Fruit fly (Drosophila melanogaster) whole organism, embryonic: ENCODE results near the gene CG18744.

Experiments
- Ada2b ChIP-seq: fragments of 200-800 bp; sonication (Bioruptor generic); IDR thresholded peaks from 2 replicates; pipeline ENCODE4 v1.3.6; 2022; ENCODE audit warnings: missing biosample characterization, missing genetic modification characterization
- B-H1 ChIP-seq: fragments of 200-800 bp; sonication (Bioruptor generic); IDR thresholded peaks from 3 replicates; pipeline ENCODE4 v1.3.6; 2022; ENCODE audit warnings: missing biosample characterization, missing genetic modification characterization
- B-H2 ChIP-seq: fragments of 200-800 bp; sonication (Bioruptor generic); optimal IDR thresholded peaks from 2 replicates; lab custom pipeline; 2018; ENCODE audit warnings: missing biosample characterization, mild to moderate bottlenecking, missing genetic modification characterization
- Blimp-1 ChIP-seq: fragments of 200-800 bp; sonication (Bioruptor generic); optimal IDR thresholded peaks from 3 replicates; lab custom pipeline; 2018; ENCODE audit warnings: missing biosample characterization, missing genetic modification characterization, mild to moderate bottlenecking, moderate library complexity, missing genetic modification reagents
- CG11456 ChIP-seq: fragments of 200-800 bp; sonication (Bioruptor generic); IDR thresholded peaks from 3 replicates; pipeline ENCODE4 v1.3.6; 2022; ENCODE audit warnings: missing biosample characterization, missing genetic modification characterization
- CG12659 ChIP-seq: fragments of 200-800 bp; sonication (Bioruptor generic); optimal IDR thresholded peaks from 3 replicates; lab custom pipeline; 2017; ENCODE audit warnings: mild to moderate bottlenecking, missing biosample characterization, missing genetic modification reagents, missing genetic modification characterization
- CG15269 ChIP-seq: fragments of 200-800 bp; sonication (Bioruptor generic); optimal IDR thresholded peaks from 2 replicates; lab custom pipeline; 2018; ENCODE audit warnings: missing biosample characterization, mild to moderate bottlenecking, missing genetic modification characterization, moderate library complexity
- CG16779 ChIP-seq: fragments of 200-800 bp; sonication (Bioruptor generic); IDR thresholded peaks from 2 replicates; pipeline ENCODE4 v1.3.6; 2022; ENCODE audit warnings: missing biosample characterization, missing genetic modification characterization
- CG16815 ChIP-seq: fragments of 200-800 bp; sonication (Bioruptor generic); optimal IDR thresholded peaks from 3 replicates; lab custom pipeline; 2017; ENCODE audit warnings: missing biosample characterization, mild to moderate bottlenecking, missing genetic modification characterization
- CG17802 ChIP-seq: fragments of 200-800 bp; sonication (Bioruptor generic); optimal IDR thresholded peaks from 2 replicates; lab custom pipeline; 2018; ENCODE audit warnings: missing biosample characterization, mild to moderate bottlenecking, missing genetic modification characterization, moderate library complexity
- CG31365 ChIP-seq: fragments of 200-800 bp; sonication (Bioruptor generic); optimal IDR thresholded peaks from 2 replicates; lab custom pipeline; 2018; ENCODE audit warnings: missing biosample characterization, mild to moderate bottlenecking, missing genetic modification characterization
- CG34376 ChIP-seq: fragments of 200-800 bp; sonication (Bioruptor generic); optimal IDR thresholded peaks from 2 replicates; lab custom pipeline; 2018; ENCODE audit warnings: missing biosample characterization, mild to moderate bottlenecking, missing genetic modification characterization
- CG4282 ChIP-seq: fragments of 200-800 bp; sonication (Bioruptor generic); optimal IDR thresholded peaks from 2 replicates; lab custom pipeline; 2016; ENCODE audit warnings: missing biosample characterization, missing genetic modification characterization
- CG4617 ChIP-seq: fragments of 200-800 bp; sonication (Bioruptor generic); optimal IDR thresholded peaks from 3 replicates; lab custom pipeline; 2016; ENCODE audit warnings: missing biosample characterization, missing genetic modification characterization, borderline replicate concordance
- CG5953 ChIP-seq: fragments of 200-800 bp; sonication (Bioruptor generic); IDR thresholded peaks from 2 replicates; pipeline ENCODE4 v1.3.6; 2022; ENCODE audit warnings: missing biosample characterization, missing genetic modification characterization
- CG6791 ChIP-seq: fragments of 200-800 bp; sonication (Bioruptor generic); IDR thresholded peaks from 3 replicates; pipeline ENCODE4 v1.3.6; 2022; ENCODE audit warnings: missing biosample characterization, missing genetic modification characterization; ENCODE audit not compliant: partially characterized antibody
- CG6813 ChIP-seq: fragments of 200-800 bp; sonication (Bioruptor generic); optimal IDR thresholded peaks from 2 replicates; lab custom pipeline; 2017; ENCODE audit warnings: missing biosample characterization, missing genetic modification characterization, mild to moderate bottlenecking, moderate library complexity, missing genetic modification reagents
- CG8765 ChIP-seq: fragments of 200-800 bp; sonication (Bioruptor generic); IDR thresholded peaks from 2 replicates; pipeline ENCODE4 v1.3.6; 2022; ENCODE audit warnings: missing biosample characterization, missing genetic modification characterization
- CG9437 ChIP-seq: fragments of 200-800 bp; sonication (Bioruptor generic); optimal IDR thresholded peaks from 2 replicates; lab custom pipeline; 2018; ENCODE audit warnings: missing biosample characterization, mild to moderate bottlenecking, missing genetic modification characterization
- Chrac-16 ChIP-seq: fragments of 200-800 bp; sonication (Bioruptor generic); optimal IDR thresholded peaks from 3 replicates; lab custom pipeline; 2016; ENCODE audit warnings: missing biosample characterization, missing genetic modification characterization
- Dad ChIP-seq: fragments of 200-800 bp; sonication (Bioruptor generic); optimal IDR thresholded peaks from 3 replicates; lab custom pipeline; 2016; ENCODE audit warnings: missing biosample characterization, missing genetic modification characterization
- Deaf1 ChIP-seq: fragments of 200-800 bp; optimal IDR thresholded peaks from 3 replicates; lab custom pipeline; 2019; ENCODE audit warnings: missing biosample characterization, mild to moderate bottlenecking, missing genetic modification characterization, moderate library complexity
- Drgx ChIP-seq: fragments of 200-800 bp; sonication (Bioruptor generic); IDR thresholded peaks from 2 replicates; pipeline ENCODE4 v1.3.6; 2022; ENCODE audit warnings: missing biosample characterization, missing genetic modification characterization
- HLH54F ChIP-seq: fragments of 200-800 bp; sonication (Bioruptor generic); optimal IDR thresholded peaks from 3 replicates; lab custom pipeline; 2016; ENCODE audit warnings: missing biosample characterization, missing genetic modification characterization
- HmgD ChIP-seq: fragments of 200-800 bp; sonication (Bioruptor generic); optimal IDR thresholded peaks from 3 replicates; lab custom pipeline; 2016; ENCODE audit warnings: missing biosample characterization, missing genetic modification characterization
- Hmr ChIP-seq: fragments of 200-800 bp; sonication (Bioruptor generic); optimal IDR thresholded peaks from 3 replicates; lab custom pipeline; 2017; ENCODE audit warnings: mild to moderate bottlenecking, missing biosample characterization, missing genetic modification reagents, missing genetic modification characterization
- Opbp ChIP-seq: fragments of 200-800 bp; sonication (Bioruptor generic); IDR thresholded peaks from 3 replicates; pipeline ENCODE4 v1.3.6; 2022; ENCODE audit warnings: missing biosample characterization, missing genetic modification characterization; ENCODE audit not compliant: partially characterized antibody
- Ptx1 ChIP-seq: fragments of 200-800 bp; sonication (Bioruptor generic); IDR thresholded peaks from 2 replicates; pipeline ENCODE4 v1.3.6; 2022; ENCODE audit warnings: missing biosample characterization, missing genetic modification characterization
- chinmo ChIP-seq: fragments of 200-800 bp; sonication (Bioruptor generic); IDR thresholded peaks from 4 replicates; pipeline ENCODE4 v1.3.6; 2022; ENCODE audit warnings: missing biosample characterization, missing genetic modification characterization; ENCODE audit not compliant: partially characterized antibody
- chn ChIP-seq: fragments of 200-800 bp; sonication (Bioruptor generic); optimal IDR thresholded peaks from 2 replicates; lab custom pipeline; 2016; ENCODE audit warnings: missing biosample characterization, missing genetic modification characterization
- crc ChIP-seq: fragments of 200-800 bp; sonication (Bioruptor generic); optimal IDR thresholded peaks from 2 replicates; lab custom pipeline; 2016; ENCODE audit warnings: missing biosample characterization, missing genetic modification characterization
- cwo ChIP-seq: fragments of 200-800 bp; sonication (Bioruptor generic); optimal IDR thresholded peaks from 3 replicates; lab custom pipeline; 2017; ENCODE audit warnings: missing biosample characterization, missing genetic modification characterization, mild to moderate bottlenecking, moderate library complexity, missing genetic modification reagents
- dysf ChIP-seq: fragments of 200-800 bp; sonication (Bioruptor generic); IDR thresholded peaks from 3 replicates; pipeline ENCODE4 v1.3.6; 2022; ENCODE audit warnings: missing biosample characterization, missing genetic modification characterization
- fru ChIP-seq: fragments of >200 bp; optimal IDR thresholded peaks from 2 replicates; lab custom pipeline; 2017
- gcm2 ChIP-seq: fragments of 200-800 bp; sonication (Bioruptor generic); optimal IDR thresholded peaks from 2 replicates; lab custom pipeline; 2016; ENCODE audit warnings: missing biosample characterization, missing genetic modification characterization
- gem ChIP-seq: fragments of 200-800 bp; sonication (Bioruptor generic); optimal IDR thresholded peaks from 2 replicates; lab custom pipeline; 2019; ENCODE audit warnings: missing biosample characterization, mild to moderate bottlenecking, missing genetic modification characterization, moderate library complexity
- hbn ChIP-seq: fragments of 200-800 bp; sonication (Bioruptor generic); IDR thresholded peaks from 2 replicates; pipeline ENCODE4 v1.3.6; 2022; ENCODE audit warnings: missing biosample characterization, missing genetic modification characterization; ENCODE audit not compliant: partially characterized antibody
- kni ChIP-seq: fragments of 200-800 bp; sonication (Bioruptor generic); optimal IDR thresholded peaks from 3 replicates; lab custom pipeline; 2017; ENCODE audit warnings: mild to moderate bottlenecking, missing biosample characterization, missing genetic modification reagents, missing genetic modification characterization
- lbe ChIP-seq: fragments of 200-800 bp; sonication (Bioruptor generic); optimal IDR thresholded peaks from 2 replicates; lab custom pipeline; 2016; ENCODE audit warnings: missing biosample characterization, mild to moderate bottlenecking, missing genetic modification characterization
- nerfin-2 ChIP-seq: fragments of 200-800 bp; sonication (Bioruptor generic); IDR thresholded peaks from 2 replicates; pipeline ENCODE4 v1.3.6; 2022; ENCODE audit warnings: missing biosample characterization, missing genetic modification characterization; ENCODE audit not compliant: partially characterized antibody
- rib ChIP-seq: fragments of 200-800 bp; sonication (Bioruptor generic); IDR thresholded peaks from 2 replicates; pipeline ENCODE4 v1.3.6; 2022; ENCODE audit warnings: missing biosample characterization, missing genetic modification characterization
- salm ChIP-seq: fragments of 200-800 bp; sonication (Bioruptor generic); optimal IDR thresholded peaks from 2 replicates; lab custom pipeline; 2018; ENCODE audit warnings: missing biosample characterization, mild to moderate bottlenecking, missing genetic modification characterization
- sens-2 ChIP-seq: fragments of 200-800 bp; sonication (Bioruptor generic); IDR thresholded peaks from 2 replicates; pipeline ENCODE4 v1.3.6; 2022; ENCODE audit warnings: missing biosample characterization, missing genetic modification characterization
- tin ChIP-seq: fragments of 200-800 bp; sonication (Bioruptor generic); optimal IDR thresholded peaks from 3 replicates; lab custom pipeline; 2016; ENCODE audit warnings: missing biosample characterization, missing genetic modification characterization
- tll ChIP-seq, 2 experiments: fragments of 200-800 bp in 1 of 2; fragments of >200 bp in 1 of 2; sonication (Bioruptor generic) in 1 of 2; optimal IDR thresholded peaks; 2 replicates each; lab custom pipeline; 2017 to 2019; ENCODE audit warnings: missing biosample characterization in 2 of 2, missing genetic modification characterization in 2 of 2, mild to moderate bottlenecking in 1 of 2, moderate library complexity in 1 of 2
- tx ChIP-seq: fragments of 200-800 bp; sonication (Bioruptor generic); optimal IDR thresholded peaks from 2 replicates; lab custom pipeline; 2016; ENCODE audit warnings: missing biosample characterization, missing genetic modification characterization
- usp ChIP-seq: fragments of >200 bp; optimal IDR thresholded peaks from 2 replicates; lab custom pipeline; 2017; ENCODE audit warnings: missing biosample characterization, missing genetic modification characterization

The CG18744 gene

DNA sequence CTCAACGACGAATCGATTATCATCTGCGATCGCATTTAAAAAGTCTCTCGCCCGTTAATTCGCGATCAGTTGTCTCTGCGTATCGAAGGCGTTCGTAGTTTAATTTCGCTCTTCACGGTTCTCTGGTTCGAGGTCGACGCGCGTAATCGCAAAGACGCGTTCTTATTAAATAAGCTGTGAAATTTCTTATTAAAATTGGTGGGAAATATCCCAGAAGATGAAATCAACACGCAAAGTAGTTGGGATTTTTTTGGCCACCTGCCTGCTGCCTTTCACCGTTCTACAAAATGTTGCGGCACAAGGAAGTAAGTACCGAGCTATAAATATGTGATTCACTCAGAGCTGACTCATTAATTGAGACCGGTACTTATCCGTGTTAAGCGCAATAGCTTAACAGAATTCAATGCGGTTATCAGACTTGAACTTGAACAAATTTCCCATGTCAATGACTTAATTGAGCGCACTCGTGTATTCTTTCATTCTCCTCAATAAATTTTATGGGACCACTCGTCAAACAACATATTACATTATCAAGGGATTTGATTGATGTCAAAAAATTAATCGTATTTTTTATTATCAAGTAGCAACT lies 37.5 kb downstream of the CG18744 start:
- TF ChIP-seq chinmo (GFP tag; lab: Robert Waterston, UW) (0 out of 4 replicates have a peak, but pooled peaks have one; percentile 42), cwo (GFP tag; lab: Kevin White, UChicago) (no peak), CG34376 (GFP tag; lab: Kevin White, UChicago) (peak; percentile 22)

DNA sequence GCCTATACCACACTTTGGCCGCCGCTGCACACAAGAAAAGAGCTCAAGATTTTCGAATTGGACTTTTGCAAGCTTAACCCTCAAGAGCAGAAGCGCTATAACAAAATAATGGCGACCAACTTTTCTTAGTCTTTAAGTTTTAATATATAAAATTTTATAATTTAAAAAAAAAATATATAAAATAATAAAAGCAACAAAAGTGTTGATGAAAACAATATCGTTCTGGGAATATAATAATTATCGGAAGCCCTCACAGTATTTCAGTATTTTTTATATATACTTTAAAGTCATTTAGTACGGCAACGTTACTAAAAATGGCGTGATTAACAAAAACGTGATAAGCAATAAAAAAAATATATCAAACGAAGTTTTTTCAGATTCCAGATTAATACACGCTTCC lies 39.1 kb downstream of the CG18744 start, which contains the start of gene Sp7:
TSS of gene Sp7 (plus strand) at position 301 of the 400 bp plus-strand sequence.
- TF ChIP-seq CG31365 (no peak), Ada2b (no peak), CG6813 (GFP tag; lab: Kevin White, UChicago) (no peak), chn (GFP tag; lab: Kevin White, UChicago) (no peak), tll (GFP tag; optimal IDR thresholded peaks at IDR 0.05; lab: Kevin White, UChicago) (no peak), fru (no peak), CG6791 (GFP tag; lab: Robert Waterston, UW) (no peak), Opbp (no peak), gem (tag; lab: Kevin White, UChicago) (no peak), Drgx (GFP tag; lab: Robert Waterston, UW) (no peak), B-H2 (no peak), HmgD (no peak), salm (tag; lab: Kevin White, UChicago) (no peak), CG8765 (GFP tag; lab: Robert Waterston, UW) (no peak), Ptx1 (no peak), crc (no peak), CG4617 (no peak), B-H1 (GFP tag; lab: Robert Waterston, UW) (no peak), kni (GFP tag; lab: Kevin White, UChicago) (no peak)

dm6 chr3R:7757822-7758221 lies 40.7 kb downstream of the CG18744 start, which contains the start of gene CG10919:
CG10919 (plus strand) TSS chr3R:7758122.
- TF ChIP-seq CG12659 (GFP tag; lab: Kevin White, UChicago) (no peak), CG9437 (no peak), CG5953 (GFP tag; lab: Robert Waterston, UW) (no peak), HLH54F (GFP tag; lab: Kevin White, UChicago) (no peak), Chrac-16 (GFP tag; lab: Kevin White, UChicago) (no peak), usp (GFP tag; lab: Kevin White, UChicago) (no peak), hbn (GFP tag; lab: Robert Waterston, UW) (no peak), Dad (no peak), Blimp-1 (GFP tag; lab: Kevin White, UChicago) (no peak), nerfin-2 (GFP tag; lab: Robert Waterston, UW) (no peak), Deaf1 (tag; lab: Kevin White, UChicago) (no peak), gcm2 (GFP tag; lab: Kevin White, UChicago) (no peak), rib (GFP tag; lab: Robert Waterston, UW) (no peak)

DNA sequence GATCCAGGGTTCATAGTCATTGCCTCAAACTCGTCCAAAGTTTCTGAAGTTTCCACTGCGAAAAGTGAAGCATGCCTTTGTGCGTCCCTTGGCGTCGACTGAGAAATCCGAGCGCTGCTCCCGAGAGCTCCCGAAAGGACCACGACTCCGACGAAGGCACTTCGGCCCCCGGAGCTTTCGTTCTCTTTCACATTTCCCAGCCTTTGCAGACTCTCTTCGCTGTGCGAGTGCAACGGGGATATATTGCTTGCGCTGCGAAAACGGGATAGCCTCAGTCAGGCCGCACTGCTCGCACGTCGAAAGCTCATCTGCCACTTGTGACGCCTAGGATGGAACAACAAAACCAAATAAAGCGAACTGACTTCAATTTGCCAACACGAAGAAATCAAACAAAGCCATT lies 45.1 kb downstream of the CG18744 start:
- TF ChIP-seq tin (GFP tag; lab: Kevin White, UChicago) (no peak), Hmr (peak; percentile 14), dysf (GFP tag; lab: Robert Waterston, UW) (no peak), Chrac-16 (GFP tag; lab: Kevin White, UChicago) (no peak), sens-2 (no peak), CG16779 (GFP tag; lab: Robert Waterston, UW) (no peak), CG11456 (GFP tag; lab: Robert Waterston, UW) (no peak), Ada2b (no peak), lbe (GFP tag; lab: Kevin White, UChicago) (no peak), CG15269 (tag; lab: Kevin White, UChicago) (no peak), tx (no peak), HmgD (no peak), CG17802 (tag; lab: Kevin White, UChicago) (no peak), CG16815 (no peak), CG4282 (GFP tag; lab: Kevin White, UChicago) (no peak)
